Worm (Caenorhabditis elegans): ENCODE measurements around the gene F57C7.4.

F57C7.4 gene

DNA sequence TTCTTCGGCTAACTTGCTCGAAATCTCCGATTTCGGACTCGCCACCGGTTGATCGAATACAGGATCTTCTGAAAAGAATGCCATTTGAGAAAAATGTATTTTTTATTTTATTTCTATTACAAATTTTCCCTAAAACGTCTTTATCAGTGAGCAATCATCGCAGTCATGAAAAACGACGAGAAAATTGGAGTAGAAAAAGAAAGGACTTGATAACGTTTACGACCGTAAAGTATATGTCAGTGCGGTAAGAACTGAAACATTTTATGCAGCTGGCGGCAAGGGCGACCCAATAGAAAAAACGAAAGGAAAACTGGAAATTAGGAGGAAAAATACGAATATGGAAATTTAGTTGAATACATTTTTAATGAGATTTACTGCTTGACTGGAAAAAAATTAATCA is 28.4 kb upstream of the F57C7.4 start:
- TF ChIP-seq gmeb-2 (tag; optimal IDR thresholded peaks at IDR 0.05) (no peak), C08G9.2 (tag; optimal IDR thresholded peaks at IDR 0.05) (no peak), pros-1 (tag; optimal IDR thresholded peaks at IDR 0.05) (no peak), pat-9 (tag; optimal IDR thresholded peaks at IDR 0.05) (no peak), ceh-31 (tag; optimal IDR thresholded peaks at IDR 0.05) (no peak), ceh-34 (tag; optimal IDR thresholded peaks at IDR 0.05) (no peak), nfya-1 (tag; optimal IDR thresholded peaks at IDR 0.05) (no peak), nhr-11 (tag; optimal IDR thresholded peaks at IDR 0.05) (no peak), ztf-16 (tag; optimal IDR thresholded peaks at IDR 0.05) (no peak), lim-6 (tag; optimal IDR thresholded peaks at IDR 0.05) (no peak), ceh-2 (tag; optimal IDR thresholded peaks at IDR 0.05) (no peak), unc-86 (tag; optimal IDR thresholded peaks at IDR 0.05) (no peak), C38D4.7 (GFP tag; optimal IDR thresholded peaks at IDR 0.05) (no peak), unc-42 (tag; optimal IDR thresholded peaks at IDR 0.05) (no peak), lin-11 (tag; optimal IDR thresholded peaks at IDR 0.05) (no peak), ttx-3 (tag; optimal IDR thresholded peaks at IDR 0.05) (no peak)

DNA sequence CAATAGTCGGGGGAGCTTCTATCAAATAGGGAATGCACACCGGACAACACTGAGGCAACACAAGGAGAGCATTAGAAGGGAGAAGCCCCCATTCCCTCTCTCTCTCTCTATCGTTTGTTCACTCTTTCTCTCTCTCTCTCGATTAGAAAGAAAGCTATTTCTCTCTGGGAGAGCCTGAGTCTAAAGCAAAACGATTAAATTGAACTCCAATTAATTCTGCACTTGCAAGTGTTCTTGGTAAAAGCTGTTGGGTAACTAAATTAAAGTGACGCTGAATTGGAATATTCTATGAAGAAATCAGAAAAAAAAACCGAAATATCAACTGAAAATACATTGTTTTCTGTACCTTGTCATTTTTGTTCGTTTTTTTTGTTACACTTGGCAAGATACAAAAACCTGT is 26.7 kb upstream of the F57C7.4 start:
- TF ChIP-seq ceh-31 (tag; optimal IDR thresholded peaks at IDR 0.05) (peak; percentile 13), tbx-2 (tag; optimal IDR thresholded peaks at IDR 0.05) (peak; percentile 7), unc-42 (tag; optimal IDR thresholded peaks at IDR 0.05) (peak; percentile 77), ttx-3 (tag; optimal IDR thresholded peaks at IDR 0.05) (peak; percentile 13), hlh-6 (tag; optimal IDR thresholded peaks at IDR 0.05) (no peak), T23F11.4 (GFP tag; optimal IDR thresholded peaks at IDR 0.05) (no peak), F13H6.1 (tag; optimal IDR thresholded peaks at IDR 0.05) (peak; percentile 2)

DNA sequence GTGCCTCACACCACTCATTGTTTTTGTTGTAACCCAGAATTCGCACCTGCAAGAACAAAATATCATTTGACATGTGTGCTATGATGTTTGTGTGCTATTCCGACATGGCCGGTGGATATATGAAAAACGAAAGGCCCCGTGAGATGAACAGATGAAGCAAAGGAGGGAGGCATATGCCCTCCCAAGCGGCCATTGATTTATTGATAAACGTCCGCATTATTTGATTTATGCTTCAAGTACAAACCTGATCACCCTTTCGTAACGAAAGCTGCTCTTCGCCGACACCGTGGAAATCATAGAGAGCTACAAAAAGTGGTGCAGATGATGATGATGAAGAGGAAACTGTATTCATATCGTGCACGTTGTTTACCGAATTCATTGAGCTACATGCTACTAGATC is 23.0 kb upstream of the F57C7.4 start:
- TF ChIP-seq ama-1 (optimal IDR thresholded peaks at IDR 0.05): no peak
- no peak for TF ChIP-seq unc-3 (GFP tag; conservative IDR thresholded peaks at IDR 0.05)
- no peak for TF ChIP-seq unc-3 (tag; optimal IDR thresholded peaks at IDR 0.05)
- no peak for TF ChIP-seq eyg-1 (tag; optimal IDR thresholded peaks at IDR 0.05)
- no peak for TF ChIP-seq nhr-11 (tag; optimal IDR thresholded peaks at IDR 0.05)
- TF ChIP-seq elt-4 (tag; optimal IDR thresholded peaks at IDR 0.05): no peak
- TF ChIP-seq unc-86 (tag; optimal IDR thresholded peaks at IDR 0.05): no peak
- TF ChIP-seq hlh-30 (tag; optimal IDR thresholded peaks at IDR 0.05; ENCODE audit: insufficient read depth): no peak
- TF ChIP-seq F13H6.1 (tag; optimal IDR thresholded peaks at IDR 0.05): no peak
- TF ChIP-seq tbx-2 (tag; optimal IDR thresholded peaks at IDR 0.05): no peak
- TF ChIP-seq fax-1 (tag; optimal IDR thresholded peaks at IDR 0.05): no peak
- no peak for TF ChIP-seq tbx-7 (tag; optimal IDR thresholded peaks at IDR 0.05)
- TF ChIP-seq mec-3 (tag; optimal IDR thresholded peaks at IDR 0.05; ENCODE audit: borderline replicate concordance): no peak
- no peak for TF ChIP-seq ceh-14 (tag; optimal IDR thresholded peaks at IDR 0.05)
- TF ChIP-seq K09A11.1 (tag; optimal IDR thresholded peaks at IDR 0.05; ENCODE audit: insufficient read depth): no peak
- no peak for TF ChIP-seq lim-6 (tag; optimal IDR thresholded peaks at IDR 0.05)
- TF ChIP-seq unc-55 (GFP tag; optimal IDR thresholded peaks at IDR 0.05): no peak
- no peak for TF ChIP-seq ceh-22 (tag; optimal IDR thresholded peaks at IDR 0.05)
- no peak for TF ChIP-seq npax-4 (tag; optimal IDR thresholded peaks at IDR 0.05)

DNA sequence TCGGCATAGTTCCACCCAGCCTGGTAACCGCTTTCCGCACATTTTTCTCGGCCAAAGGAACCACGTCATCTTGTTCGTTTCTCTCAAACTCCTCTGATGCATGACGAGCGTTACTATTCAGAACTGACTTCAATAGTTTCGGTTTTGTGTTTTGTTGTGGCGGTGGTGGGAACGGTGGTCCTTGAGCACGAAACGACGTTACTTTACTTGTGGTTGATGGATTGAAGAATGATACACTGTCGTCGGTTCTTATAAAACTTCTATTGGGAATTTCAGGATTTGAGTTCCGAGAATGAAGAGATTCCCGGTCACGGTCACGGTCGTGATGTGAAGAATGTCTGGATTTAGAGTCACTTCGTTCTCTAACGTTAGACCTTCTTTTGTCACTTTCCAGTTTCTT is 20.5 kb upstream of the F57C7.4 start:
- no peak for TF ChIP-seq rnt-1 (tag; optimal IDR thresholded peaks at IDR 0.05)
- TF ChIP-seq pros-1 (tag; optimal IDR thresholded peaks at IDR 0.05): no peak
- TF ChIP-seq F13H6.1 (tag; optimal IDR thresholded peaks at IDR 0.05): no peak
- TF ChIP-seq ceh-9 (tag; optimal IDR thresholded peaks at IDR 0.05): no peak
- TF ChIP-seq ceh-22 (tag; optimal IDR thresholded peaks at IDR 0.05): no peak
- no peak for TF ChIP-seq mec-3 (tag; optimal IDR thresholded peaks at IDR 0.05; ENCODE audit: borderline replicate concordance)
- TF ChIP-seq nfya-1 (tag; optimal IDR thresholded peaks at IDR 0.05): no peak
- TF ChIP-seq pag-3 (tag; optimal IDR thresholded peaks at IDR 0.05; ENCODE audit: borderline replicate concordance): no peak
- TF ChIP-seq pha-4 (tag; optimal IDR thresholded peaks at IDR 0.05): no peak
- no peak for TF ChIP-seq hlh-6 (tag; optimal IDR thresholded peaks at IDR 0.05)
- no peak for TF ChIP-seq lim-6 (tag; optimal IDR thresholded peaks at IDR 0.05)
- no peak for TF ChIP-seq hlh-15 (tag; optimal IDR thresholded peaks at IDR 0.05)
- TF ChIP-seq sdc-2 (tag; optimal IDR thresholded peaks at IDR 0.05): no peak
- TF ChIP-seq ceh-2 (tag; optimal IDR thresholded peaks at IDR 0.05): no peak
- no peak for TF ChIP-seq tbx-2 (tag; optimal IDR thresholded peaks at IDR 0.05)
- no peak for TF ChIP-seq ref-2 (tag; optimal IDR thresholded peaks at IDR 0.05)

All from whole organism, late embryonic.